Worm (Caenorhabditis elegans) whole organism, mixed stage, embryonic: Measurements from ENCODE around the gene acp-6.

ENCODE experiments used
- bed-3 ChIP-seq: fragments of 200-800 bp; sonication (Bioruptor generic); optimal IDR thresholded peaks from 3 replicates; lab custom pipeline; 2018; ENCODE audit warnings: mild to moderate bottlenecking, missing genetic modification characterization, moderate library complexity, missing compliant biosample characterization
- blmp-1 ChIP-seq: fragments of 150-350 bp; optimal IDR thresholded peaks from 2 replicates; lab custom pipeline; 2014; ENCODE audit warnings: missing biosample characterization, missing genetic modification characterization
- elt-3 ChIP-seq: fragments of 150-350 bp; optimal IDR thresholded peaks from 2 replicates; lab custom pipeline; 2014; ENCODE audit warnings: missing biosample characterization, missing genetic modification characterization
- flh-1 ChIP-seq: fragments of 200-800 bp; sonication (Bioruptor generic); optimal IDR thresholded peaks from 2 replicates; lab custom pipeline; 2018; ENCODE audit warnings: mild to moderate bottlenecking, missing genetic modification characterization, moderate library complexity, missing compliant biosample characterization
- lsy-2 ChIP-seq: fragments of 150-350 bp; optimal IDR thresholded peaks from 2 replicates; lab custom pipeline; 2014; ENCODE audit warnings: missing biosample characterization, missing genetic modification characterization
- mab-5 ChIP-seq: fragments of 150-350 bp; optimal IDR thresholded peaks from 2 replicates; lab custom pipeline; 2014; ENCODE audit warnings: missing biosample characterization, missing genetic modification characterization
- mep-1 ChIP-seq: fragments of 150-350 bp; optimal IDR thresholded peaks from 2 replicates; lab custom pipeline; 2017; ENCODE audit warnings: missing biosample characterization, missing genetic modification reagents, missing genetic modification characterization, inconsistent platforms
- nhr-76 ChIP-seq: sonication (generic microtip); optimal IDR thresholded peaks from 2 replicates; lab custom pipeline; 2017; ENCODE audit warnings: missing biosample characterization, missing genetic modification characterization
- snpc-4 ChIP-seq: fragments of 150-350 bp; optimal IDR thresholded peaks from 2 replicates; lab custom pipeline; 2014; ENCODE audit warnings: missing biosample characterization, missing genetic modification characterization
- unc-120 ChIP-seq: sonication (generic microtip); optimal IDR thresholded peaks from 2 replicates; lab custom pipeline; 2017; ENCODE audit warnings: missing genetic modification characterization, missing compliant biosample characterization; ENCODE audit not compliant: poor library complexity, severe bottlenecking
- unc-62 ChIP-seq: fragments of 150-350 bp; optimal IDR thresholded peaks from 2 replicates; lab custom pipeline; 2014; ENCODE audit warnings: missing biosample characterization, missing genetic modification reagents, missing genetic modification characterization
- ztf-11 ChIP-seq: fragments of 150-350 bp; optimal IDR thresholded peaks from 2 replicates; lab custom pipeline; 2014; ENCODE audit warnings: missing biosample characterization, missing genetic modification characterization

- TF ChIP-seq snpc-4 (tag; lab: Kevin White, UChicago) (no peak), mep-1 (tag; lab: Kevin White, UChicago) (no peak), unc-120 (tag; lab: Kevin White, UChicago) (no peak), lsy-2 (tag; lab: Kevin White, UChicago) (no peak), ztf-11 (tag; lab: Kevin White, UChicago) (no peak), mab-5 (no peak), elt-3 (tag; lab: Kevin White, UChicago) (no peak), blmp-1 (tag; lab: Kevin White, UChicago) (no peak), flh-1 (no peak), unc-62 (GFP tag; lab: Kevin White, UChicago) (no peak), nhr-76 (tag; lab: Kevin White, UChicago) (no peak), bed-3 (GFP tag; lab: Kevin White, UChicago) (no peak)
These were observed 8.3 kb downstream of the acp-6 start for ce11 chrIV:6417612-6418011.
